Fruit fly (Drosophila melanogaster) whole organism, embryonic: Measurements from ENCODE around the gene dpr15.
A peak's percentile ranks its signal among the peaks of the same experiment; 100 is the strongest.

Experiments used
- Aef1 ChIP-seq: fragments of 200-800 bp; sonication (Bioruptor generic); IDR thresholded peaks from 3 replicates; pipeline ENCODE4 v1.3.6; 2022; ENCODE audit warnings: missing biosample characterization, missing genetic modification characterization
- Atf-2 ChIP-seq: fragments of 200-800 bp; sonication (Bioruptor generic); optimal IDR thresholded peaks from 2 replicates; lab custom pipeline; 2016; ENCODE audit warnings: missing biosample characterization, missing genetic modification characterization
- CG15269 ChIP-seq: fragments of 200-800 bp; sonication (Bioruptor generic); optimal IDR thresholded peaks from 2 replicates; lab custom pipeline; 2018; ENCODE audit warnings: missing biosample characterization, mild to moderate bottlenecking, missing genetic modification characterization, moderate library complexity
- CG15479 ChIP-seq: fragments of 200-800 bp; sonication (Bioruptor generic); optimal IDR thresholded peaks from 3 replicates; lab custom pipeline; 2019; ENCODE audit warnings: missing biosample characterization, mild to moderate bottlenecking, missing genetic modification characterization, moderate library complexity
- CG16815 ChIP-seq: fragments of 200-800 bp; sonication (Bioruptor generic); optimal IDR thresholded peaks from 3 replicates; lab custom pipeline; 2017; ENCODE audit warnings: missing biosample characterization, mild to moderate bottlenecking, missing genetic modification characterization
- CG17802 ChIP-seq: fragments of 200-800 bp; sonication (Bioruptor generic); optimal IDR thresholded peaks from 2 replicates; lab custom pipeline; 2018; ENCODE audit warnings: missing biosample characterization, mild to moderate bottlenecking, missing genetic modification characterization, moderate library complexity
- CG18764 ChIP-seq: fragments of 200-800 bp; sonication (Bioruptor generic); optimal IDR thresholded peaks from 3 replicates; lab custom pipeline; 2016; ENCODE audit warnings: missing biosample characterization, missing genetic modification characterization
- CG2129 ChIP-seq: fragments of 200-800 bp; sonication (Bioruptor generic); IDR thresholded peaks from 2 replicates; pipeline ENCODE4 v1.3.6; 2022; ENCODE audit warnings: missing biosample characterization, missing genetic modification characterization; ENCODE audit not compliant: partially characterized antibody
- CG2199 ChIP-seq: fragments of 200-800 bp; sonication (Bioruptor generic); IDR thresholded peaks from 3 replicates; pipeline ENCODE4 v1.3.6; 2022; ENCODE audit warnings: missing biosample characterization, missing genetic modification characterization
- CG3163 ChIP-seq: fragments of 200-800 bp; sonication (Bioruptor generic); optimal IDR thresholded peaks from 3 replicates; lab custom pipeline; 2016; ENCODE audit warnings: missing biosample characterization, missing genetic modification characterization
- CG4424 ChIP-seq: fragments of 200-800 bp; sonication (Bioruptor generic); optimal IDR thresholded peaks from 3 replicates; lab custom pipeline; 2016; ENCODE audit warnings: missing biosample characterization, missing genetic modification characterization
- CG4820 ChIP-seq: fragments of 200-800 bp; sonication (Bioruptor generic); optimal IDR thresholded peaks from 3 replicates; lab custom pipeline; 2016; ENCODE audit warnings: missing biosample characterization, missing genetic modification characterization
- CG5953 ChIP-seq: fragments of 200-800 bp; sonication (Bioruptor generic); IDR thresholded peaks from 2 replicates; pipeline ENCODE4 v1.3.6; 2022; ENCODE audit warnings: missing biosample characterization, missing genetic modification characterization
- CG7963 ChIP-seq: fragments of 200-800 bp; sonication (Bioruptor generic); IDR thresholded peaks from 3 replicates; pipeline ENCODE4 v1.3.6; 2022; ENCODE audit warnings: missing biosample characterization, missing genetic modification characterization; ENCODE audit not compliant: partially characterized antibody
- D19A ChIP-seq: fragments of 200-800 bp; optimal IDR thresholded peaks from 3 replicates; lab custom pipeline; 2019; ENCODE audit warnings: missing biosample characterization, mild to moderate bottlenecking, missing genetic modification characterization, moderate library complexity
- Deaf1 ChIP-seq: fragments of 200-800 bp; optimal IDR thresholded peaks from 3 replicates; lab custom pipeline; 2019; ENCODE audit warnings: missing biosample characterization, mild to moderate bottlenecking, missing genetic modification characterization, moderate library complexity
- Drgx ChIP-seq: fragments of 200-800 bp; sonication (Bioruptor generic); IDR thresholded peaks from 2 replicates; pipeline ENCODE4 v1.3.6; 2022; ENCODE audit warnings: missing biosample characterization, missing genetic modification characterization
- Fer1 ChIP-seq: fragments of 200-800 bp; sonication (Bioruptor generic); optimal IDR thresholded peaks from 2 replicates; lab custom pipeline; 2017; ENCODE audit warnings: missing biosample characterization, mild to moderate bottlenecking, missing genetic modification characterization
- HLHmδ ChIP-seq: fragments of 200-800 bp; sonication (Bioruptor generic); optimal IDR thresholded peaks from 2 replicates; lab custom pipeline; 2018; ENCODE audit warnings: missing biosample characterization, mild to moderate bottlenecking, missing genetic modification characterization, moderate library complexity
- Hr39 ChIP-seq: fragments of >200 bp; optimal IDR thresholded peaks from 2 replicates; lab custom pipeline; 2017
- Lpt ChIP-seq: fragments of >200 bp; optimal IDR thresholded peaks from 2 replicates; lab custom pipeline; 2018; ENCODE audit warnings: missing biosample characterization, missing genetic modification characterization
- MTF-1 ChIP-seq: fragments of 200-800 bp; sonication (Bioruptor generic); optimal IDR thresholded peaks from 2 replicates; lab custom pipeline; 2018; ENCODE audit warnings: missing biosample characterization, mild to moderate bottlenecking, missing genetic modification characterization, borderline replicate concordance
- Nf-YA ChIP-seq: fragments of 200-800 bp; sonication (Bioruptor generic); IDR thresholded peaks from 2 replicates; pipeline ENCODE4 v1.3.6; 2022; ENCODE audit warnings: missing biosample characterization, missing genetic modification characterization
- Scr ChIP-seq: fragments of 200-800 bp; sonication (Bioruptor generic); IDR thresholded peaks from 2 replicates; pipeline ENCODE4 v1.3.6; 2022; ENCODE audit warnings: missing biosample characterization, missing genetic modification characterization; ENCODE audit not compliant: partially characterized antibody
- Side ChIP-seq: fragments of 200-800 bp; sonication (Bioruptor generic); optimal IDR thresholded peaks from 2 replicates; lab custom pipeline; 2016; ENCODE audit warnings: missing biosample characterization, missing genetic modification characterization
- Sin3A ChIP-seq: fragments of >200 bp; optimal IDR thresholded peaks from 2 replicates; lab custom pipeline; 2018
- Ssrp ChIP-seq: fragments of 200-800 bp; sonication (Bioruptor generic); optimal IDR thresholded peaks from 2 replicates; lab custom pipeline; 2018; ENCODE audit warnings: missing biosample characterization, mild to moderate bottlenecking, missing genetic modification characterization, moderate library complexity
- Stat92E ChIP-seq, 3 experiments: fragments of >200 bp in 2 of 3; fragments of 200-800 bp in 1 of 3; sonication (Bioruptor generic) in 1 of 3; optimal IDR thresholded peaks; 2 replicates each; lab custom pipeline; 2017 to 2019; ENCODE audit warnings: missing biosample characterization in 3 of 3, missing genetic modification characterization in 3 of 3, mild to moderate bottlenecking in 1 of 3, moderate library complexity in 1 of 3
- TFAM ChIP-seq: fragments of 200-800 bp; sonication (Bioruptor generic); optimal IDR thresholded peaks from 2 replicates; lab custom pipeline; 2017; ENCODE audit warnings: missing biosample characterization, missing genetic modification characterization, inconsistent platforms
- Taf1 ChIP-seq: fragments of 200-800 bp; sonication (Bioruptor generic); IDR thresholded peaks from 2 replicates; pipeline ENCODE4 v1.3.6; 2022; ENCODE audit warnings: missing biosample characterization, missing genetic modification characterization
- Tbp ChIP-seq: fragments of >200 bp; optimal IDR thresholded peaks from 2 replicates; lab custom pipeline; 2018; ENCODE audit warnings: missing biosample characterization, missing genetic modification characterization
- Xrp1 ChIP-seq: fragments of 200-800 bp; sonication (Bioruptor generic); IDR thresholded peaks from 2 replicates; pipeline ENCODE4 v1.3.6; 2022; ENCODE audit warnings: missing biosample characterization, missing genetic modification characterization
- ab ChIP-seq: fragments of 200-800 bp; sonication (Bioruptor generic); optimal IDR thresholded peaks from 2 replicates; lab custom pipeline; 2016; ENCODE audit warnings: missing biosample characterization, missing genetic modification characterization
- ac ChIP-seq: fragments of 200-800 bp; sonication (Bioruptor generic); optimal IDR thresholded peaks from 3 replicates; lab custom pipeline; 2017; ENCODE audit warnings: missing biosample characterization, mild to moderate bottlenecking, missing genetic modification characterization
- bsh ChIP-seq, 2 experiments: fragments of 200-800 bp; sonication (Bioruptor generic); optimal IDR thresholded peaks; 2 replicates each; lab custom pipeline; 2017 to 2018; ENCODE audit warnings: mild to moderate bottlenecking in 2 of 2, missing biosample characterization in 2 of 2, missing genetic modification characterization in 2 of 2, moderate library complexity in 1 of 2
- crol ChIP-seq: fragments of 200-800 bp; sonication (Bioruptor generic); IDR thresholded peaks from 2 replicates; pipeline ENCODE4 v1.3.6; 2022; ENCODE audit warnings: missing biosample characterization, missing genetic modification characterization
- crp ChIP-seq, 2 experiments: fragments of 200-800 bp; sonication (Bioruptor generic); optimal IDR thresholded peaks; 2 replicates in 1 of 2; 3 replicates in 1 of 2; lab custom pipeline; 2017; ENCODE audit warnings: missing biosample characterization in 2 of 2, missing genetic modification characterization in 2 of 2, mild to moderate bottlenecking in 1 of 2, moderate library complexity in 1 of 2
- emc ChIP-seq: fragments of 200-800 bp; sonication (Bioruptor generic); optimal IDR thresholded peaks from 2 replicates; lab custom pipeline; 2016; ENCODE audit warnings: missing biosample characterization, missing genetic modification characterization
- fd3F ChIP-seq: fragments of 200-800 bp; sonication (Bioruptor generic); optimal IDR thresholded peaks from 2 replicates; lab custom pipeline; 2018; ENCODE audit warnings: missing biosample characterization, mild to moderate bottlenecking, missing genetic modification characterization, moderate library complexity
- fd64A ChIP-seq: fragments of 200-800 bp; sonication (Bioruptor generic); optimal IDR thresholded peaks from 3 replicates; lab custom pipeline; 2018; ENCODE audit warnings: missing biosample characterization, mild to moderate bottlenecking, missing genetic modification characterization
- ftz-f1 ChIP-seq: fragments of 200-800 bp; sonication (Bioruptor generic); optimal IDR thresholded peaks from 2 replicates; lab custom pipeline; 2016; ENCODE audit warnings: missing biosample characterization, missing genetic modification characterization
- gsb-n ChIP-seq: fragments of 200-800 bp; sonication (Bioruptor generic); optimal IDR thresholded peaks from 3 replicates; lab custom pipeline; 2018; ENCODE audit warnings: missing biosample characterization, mild to moderate bottlenecking, missing genetic modification characterization
- kay ChIP-seq: fragments of 200-800 bp; sonication (Bioruptor generic); optimal IDR thresholded peaks from 2 replicates; lab custom pipeline; 2016; ENCODE audit warnings: missing biosample characterization, missing genetic modification characterization
- mam ChIP-seq: fragments of 200-800 bp; sonication (Bioruptor generic); optimal IDR thresholded peaks from 3 replicates; lab custom pipeline; 2016; ENCODE audit warnings: missing biosample characterization, missing genetic modification characterization
- mld ChIP-seq: fragments of 200-800 bp; sonication (Bioruptor generic); IDR thresholded peaks from 3 replicates; pipeline ENCODE4 v1.3.6; 2022; ENCODE audit warnings: missing biosample characterization, missing genetic modification characterization; ENCODE audit not compliant: partially characterized antibody
- nau ChIP-seq: fragments of 200-800 bp; sonication (Bioruptor generic); optimal IDR thresholded peaks from 3 replicates; lab custom pipeline; 2017; ENCODE audit warnings: missing biosample characterization, mild to moderate bottlenecking, missing genetic modification characterization, missing genetic modification reagents
- peb ChIP-seq: fragments of 200-800 bp; sonication (Bioruptor generic); IDR thresholded peaks from 2 replicates; pipeline ENCODE4 v1.3.6; 2022; ENCODE audit warnings: missing biosample characterization, missing genetic modification characterization
- prd ChIP-seq, 3 experiments: fragments of >200 bp in 2 of 3; fragments of 200-800 bp in 1 of 3; sonication (Bioruptor generic) in 1 of 3; optimal IDR thresholded peaks in 2 of 3; IDR thresholded peaks in 1 of 3; 2 replicates in 2 of 3; 3 replicates in 1 of 3; pipeline versions ENCODE4 v1.3.6 to Lab custom; 2017 to 2022; ENCODE audit warnings: missing biosample characterization in 1 of 3, missing genetic modification characterization in 1 of 3
- rib ChIP-seq: fragments of 200-800 bp; sonication (Bioruptor generic); IDR thresholded peaks from 2 replicates; pipeline ENCODE4 v1.3.6; 2022; ENCODE audit warnings: missing biosample characterization, missing genetic modification characterization
- row ChIP-seq: fragments of 200-800 bp; sonication (Bioruptor generic); IDR thresholded peaks from 3 replicates; pipeline ENCODE4 v1.3.6; 2022; ENCODE audit warnings: missing biosample characterization, missing genetic modification characterization
- zf30C ChIP-seq: fragments of 200-800 bp; sonication (Bioruptor generic); optimal IDR thresholded peaks from 3 replicates; lab custom pipeline; 2018; ENCODE audit warnings: missing biosample characterization, mild to moderate bottlenecking, missing genetic modification characterization

dpr15 gene

DNA sequence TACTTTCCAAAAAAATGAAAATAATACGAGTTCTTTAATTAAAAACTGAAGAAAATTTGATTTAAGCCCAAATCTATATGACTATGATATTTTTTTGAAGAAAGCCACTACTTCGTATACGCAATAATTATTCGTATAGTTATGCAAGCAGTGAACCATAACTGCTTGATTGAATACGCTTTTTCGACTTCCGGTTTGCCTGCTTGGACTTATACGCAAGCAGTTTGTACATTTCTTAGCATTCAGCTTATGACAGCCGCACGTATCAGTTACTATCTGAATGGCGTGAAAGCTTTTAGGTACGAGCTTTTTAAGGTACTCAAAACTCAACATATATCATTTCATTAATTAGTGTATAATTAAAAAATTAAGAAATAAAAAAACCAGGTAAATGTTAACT lies 37.2 kb downstream of the dpr15 start (continued):
- TF ChIP-seq CG2129: no peak
- TF ChIP-seq Aef1 (GFP tag; lab: Robert Waterston, UW): peak; percentile 96
- no peak for TF ChIP-seq mld (GFP tag; lab: Robert Waterston, UW)
- TF ChIP-seq ab (GFP tag; lab: Kevin White, UChicago): peak; percentile 67
- peak; percentile 93 for TF ChIP-seq CG4424 (GFP tag; lab: Kevin White, UChicago)
- TF ChIP-seq Sin3A (lab: Kevin White, UChicago): no peak
- no peak for TF ChIP-seq zf30C (GFP tag; lab: Kevin White, UChicago)
- TF ChIP-seq prd (optimal IDR thresholded peaks at IDR 0.05; lab: Kevin White, UChicago): no peak
- TF ChIP-seq prd (GFP tag; IDR thresholded peaks at IDR 0.05; lab: Robert Waterston, UW): peak; percentile 93
- TF ChIP-seq CG7963: no peak
- peak; percentile 95 for TF ChIP-seq CG5953 (GFP tag; lab: Robert Waterston, UW)
- TF ChIP-seq Taf1 (GFP tag; lab: Robert Waterston, UW): peak; percentile 75; the same call in 1 of the 2 replicates
- TF ChIP-seq gsb-n (tag; lab: Kevin White, UChicago): peak; percentile 80
- no peak for TF ChIP-seq Lpt (GFP tag; lab: Kevin White, UChicago)
- no peak for TF ChIP-seq Stat92E (GFP tag; optimal IDR thresholded peaks at IDR 0.05; lab: Kevin White, UChicago)
- TF ChIP-seq Atf-2: peak; percentile 89
- peak; percentile 76 for TF ChIP-seq Xrp1
- TF ChIP-seq HLHmδ: peak; percentile 86
- peak; percentile 50 for TF ChIP-seq ftz-f1 (GFP tag; lab: Kevin White, UChicago)
- TF ChIP-seq CG16815 (GFP tag; lab: Kevin White, UChicago): peak; percentile 85
- TF ChIP-seq TFAM (GFP tag; lab: Kevin White, UChicago): peak; percentile 70
- TF ChIP-seq nau (GFP tag; lab: Kevin White, UChicago): peak; percentile 78
- TF ChIP-seq rib: peak; percentile 83
- peak; percentile 66 for TF ChIP-seq Drgx
- no peak for TF ChIP-seq Tbp (GFP tag; lab: Kevin White, UChicago)
- no peak for TF ChIP-seq Fer1 (GFP tag; lab: Kevin White, UChicago)
- TF ChIP-seq fd64A (GFP tag; lab: Kevin White, UChicago): peak; percentile 73
- peak; percentile 58; the same call in 1 of the 2 replicates for TF ChIP-seq crol (GFP tag; lab: Robert Waterston, UW)
- TF ChIP-seq CG18764: peak; percentile 89
- peak; percentile 56 for TF ChIP-seq Deaf1 (tag; lab: Kevin White, UChicago)
- peak; percentile 24 for TF ChIP-seq CG15479 (GFP tag; lab: Kevin White, UChicago)
- TF ChIP-seq CG17802 (tag; lab: Kevin White, UChicago): peak; percentile 90
- TF ChIP-seq Scr: no peak
- peak; percentile 89 for TF ChIP-seq Nf-YA (GFP tag; lab: Robert Waterston, UW)
- peak; percentile 37 for TF ChIP-seq D19A (tag; lab: Kevin White, UChicago)
- TF ChIP-seq bsh (GFP tag; optimal IDR thresholded peaks at IDR 0.05; lab: Kevin White, UChicago): peak in 1 of 2 experiments; percentile 85
- peak; percentile 56 for TF ChIP-seq kay (GFP tag; lab: Kevin White, UChicago)
- TF ChIP-seq mam: peak; percentile 92
- peak; percentile 85 for TF ChIP-seq peb (GFP tag; lab: Robert Waterston, UW)
- TF ChIP-seq crp (GFP tag; optimal IDR thresholded peaks at IDR 0.05; lab: Kevin White, UChicago): peak in 1 of 2 experiments; percentile 50
- peak; percentile 77 for TF ChIP-seq CG3163 (GFP tag; lab: Kevin White, UChicago)
- peak; percentile 84 for TF ChIP-seq CG4820 (GFP tag; lab: Kevin White, UChicago)
- TF ChIP-seq Side (GFP tag; lab: Kevin White, UChicago): peak; percentile 94
- TF ChIP-seq CG15269: peak; percentile 65
- TF ChIP-seq CG2199: peak; percentile 98
- TF ChIP-seq row (GFP tag; lab: Robert Waterston, UW): peak; percentile 71
- TF ChIP-seq Ssrp (tag; lab: Kevin White, UChicago): peak; percentile 80
- no peak for TF ChIP-seq Hr39 (lab: Kevin White, UChicago)
- TF ChIP-seq MTF-1 (GFP tag; lab: Kevin White, UChicago): peak; percentile 80
- peak; percentile 78 for TF ChIP-seq fd3F
- peak; percentile 14 for TF ChIP-seq ac (GFP tag; lab: Kevin White, UChicago)
- peak; percentile 96 for TF ChIP-seq emc (GFP tag; lab: Kevin White, UChicago)
